Worm (Caenorhabditis elegans): ENCODE data around the gene srj-50.

- TF ChIP-seq unc-130 (GFP tag; optimal IDR thresholded peaks at IDR 0.05) (no peak), nhr-237 (tag; optimal IDR thresholded peaks at IDR 0.05) (no peak), lin-13 (GFP tag; optimal IDR thresholded peaks at IDR 0.05) (no peak), pha-4 (GFP tag; IDR thresholded peaks at IDR 0.05) (no peak), pha-4 (tag; optimal IDR thresholded peaks at IDR 0.05) (no peak), daf-12 (tag; optimal IDR thresholded peaks at IDR 0.05) (no peak), lin-15B (tag; optimal IDR thresholded peaks at IDR 0.05) (no peak), dpl-1 (GFP tag; optimal IDR thresholded peaks at IDR 0.05) (no peak), nhr-76 (tag; optimal IDR thresholded peaks at IDR 0.05) (no peak), jun-1 (tag; optimal IDR thresholded peaks at IDR 0.05) (no peak), F37D6.2 (tag; optimal IDR thresholded peaks at IDR 0.05) (no peak), zip-11 (GFP tag; IDR thresholded peaks at IDR 0.05) (no peak), rbr-2 (tag; optimal IDR thresholded peaks at IDR 0.05) (no peak), ceh-82 (tag; optimal IDR thresholded peaks at IDR 0.05) (no peak)
These were observed 11.0 kb upstream of the srj-50 start, which contains the start of gene srh-36 for ce11 chrV:2821618-2822272.
